Worm (Caenorhabditis elegans) whole organism, L4 larva: Measurements from ENCODE around the gene F01D5.7.

Source experiments
- D1046.2 ChIP-seq: fragments of 200-800 bp; sonication (Bioruptor generic); IDR thresholded peaks from 2 replicates; pipeline ENCODE4 v1.3.6; 2022; ENCODE audit warnings: missing genetic modification characterization, missing compliant biosample characterization
- F10B5.3 ChIP-seq: sonication (generic microtip); optimal IDR thresholded peaks from 2 replicates; lab custom pipeline; 2016; ENCODE audit warnings: mild to moderate bottlenecking, missing genetic modification characterization, missing compliant biosample characterization
- F44E2.7 ChIP-seq: fragments of 200-800 bp; sonication (Bioruptor generic); IDR thresholded peaks from 2 replicates; pipeline ENCODE4 v2.1.2; 2022; ENCODE audit warnings: missing genetic modification characterization, missing compliant biosample characterization
- F49E8.2 ChIP-seq: sonication (generic microtip); optimal IDR thresholded peaks from 2 replicates; lab custom pipeline; 2016; ENCODE audit warnings: missing compliant biosample characterization, mild to moderate bottlenecking, missing genetic modification characterization, borderline replicate concordance
- Y48G9A.11 ChIP-seq: fragments of 200-800 bp; sonication (Bioruptor generic); IDR thresholded peaks from 2 replicates; pipeline ENCODE4 v1.3.6; 2022; ENCODE audit warnings: missing genetic modification reagents, missing genetic modification characterization, missing compliant biosample characterization
- Y75B8A.6 ChIP-seq: fragments of 200-800 bp; sonication (Bioruptor generic); IDR thresholded peaks from 2 replicates; pipeline ENCODE4 v1.3.6; 2022; ENCODE audit warnings: missing genetic modification reagents, missing genetic modification characterization, missing compliant biosample characterization
- ZK546.5 ChIP-seq, 2 experiments: sonication (generic microtip); optimal IDR thresholded peaks; 2 replicates each; lab custom pipeline; 2017; ENCODE audit warnings: missing biosample characterization in 2 of 2, missing genetic modification characterization in 2 of 2
- aha-1 ChIP-seq: fragments of 150-350 bp; peaks from one replicate; lab custom pipeline; 2014; ENCODE audit warnings: missing biosample characterization, missing genetic modification characterization
- aly-2 ChIP-seq: sonication (generic microtip); optimal IDR thresholded peaks from 2 replicates; lab custom pipeline; 2018; ENCODE audit warnings: missing biosample characterization, missing genetic modification characterization
- attf-4 ChIP-seq: sonication (generic microtip); optimal IDR thresholded peaks from 3 replicates; lab custom pipeline; 2017; ENCODE audit warnings: missing biosample characterization, missing genetic modification characterization
- ceh-20 ChIP-seq: fragments of 200-800 bp; sonication (Bioruptor generic); IDR thresholded peaks from 2 replicates; pipeline ENCODE4 v1.3.6; 2022; ENCODE audit warnings: missing genetic modification reagents, missing genetic modification characterization, missing compliant biosample characterization
- ceh-82 ChIP-seq: sonication (generic microtip); optimal IDR thresholded peaks from 2 replicates; lab custom pipeline; 2017; ENCODE audit warnings: missing biosample characterization, missing genetic modification characterization
- ces-1 ChIP-seq: fragments of 150-350 bp; sonication (generic microtip); optimal IDR thresholded peaks from 4 replicates; lab custom pipeline; 2014; ENCODE audit warnings: missing biosample characterization, missing genetic modification reagents, missing genetic modification characterization
- daf-16 ChIP-seq, 3 experiments: sonication (generic microtip); optimal IDR thresholded peaks; 2 replicates each; lab custom pipeline; 2016 to 2017; ENCODE audit warnings: missing genetic modification characterization in 3 of 3, missing genetic modification reagents in 3 of 3, mild to moderate bottlenecking in 2 of 3, missing compliant biosample characterization in 2 of 3, missing biosample characterization in 1 of 3, moderate library complexity in 1 of 3
- daf-8 ChIP-seq: fragments of 200-800 bp; sonication (Bioruptor generic); IDR thresholded peaks from 2 replicates; pipeline ENCODE4 v1.3.6; 2022; ENCODE audit warnings: missing genetic modification characterization, missing compliant biosample characterization
- dmd-6 ChIP-seq: fragments of 200-800 bp; sonication (Bioruptor generic); IDR thresholded peaks from 2 replicates; pipeline ENCODE4 v1.3.6; 2022; ENCODE audit warnings: missing genetic modification reagents, missing genetic modification characterization, missing compliant biosample characterization
- dmd-9 ChIP-seq: fragments of 200-800 bp; sonication (Bioruptor generic); IDR thresholded peaks from 2 replicates; pipeline ENCODE4 v1.3.6; 2022; ENCODE audit warnings: missing genetic modification reagents, missing genetic modification characterization, missing compliant biosample characterization
- duxl-1 ChIP-seq: sonication (generic microtip); optimal IDR thresholded peaks from 2 replicates; lab custom pipeline; 2016; ENCODE audit warnings: mild to moderate bottlenecking, missing genetic modification characterization, moderate library complexity, missing compliant biosample characterization; ENCODE audit not compliant: poor library complexity
- dve-1 ChIP-seq: sonication (generic microtip); optimal IDR thresholded peaks from 2 replicates; lab custom pipeline; 2017; ENCODE audit warnings: antibody characterized with exemption, mild to moderate bottlenecking, missing genetic modification characterization, missing compliant biosample characterization; ENCODE audit not compliant: insufficient read depth
- gei-8 ChIP-seq: fragments of 200-800 bp; sonication (Bioruptor generic); optimal IDR thresholded peaks from 2 replicates; lab custom pipeline; 2018; ENCODE audit warnings: mild to moderate bottlenecking, missing genetic modification characterization, missing compliant biosample characterization
- hif-1 ChIP-seq, 2 experiments: sonication (generic microtip); optimal IDR thresholded peaks; 2 replicates each; lab custom pipeline; 2016 to 2017; ENCODE audit warnings: missing compliant biosample characterization in 2 of 2, missing genetic modification characterization in 2 of 2, missing genetic modification reagents in 2 of 2, missing genotype in 2 of 2, mild to moderate bottlenecking in 1 of 2
- hlh-30 ChIP-seq: sonication (generic microtip); optimal IDR thresholded peaks from 2 replicates; lab custom pipeline; 2017; ENCODE audit warnings: antibody characterized with exemption, mild to moderate bottlenecking, missing genetic modification characterization, missing compliant biosample characterization; ENCODE audit not compliant: insufficient read depth
- lin-1 ChIP-seq: fragments of 200-800 bp; sonication (Bioruptor generic); IDR thresholded peaks from 2 replicates; pipeline ENCODE4 v1.3.6; 2022; ENCODE audit warnings: missing genetic modification reagents, missing genetic modification characterization, missing compliant biosample characterization
- lsy-2 ChIP-seq, 2 experiments: fragments of 150-350 bp in 1 of 2; sonication (generic microtip) in 1 of 2; optimal IDR thresholded peaks; 2 replicates each; lab custom pipeline; 2014 to 2017; ENCODE audit warnings: missing biosample characterization in 2 of 2, missing genetic modification characterization in 2 of 2
- madf-9 ChIP-seq: fragments of 200-800 bp; sonication (Bioruptor generic); conservative IDR thresholded peaks from 2 replicates; pipeline ENCODE4 v1.3.6; 2022; ENCODE audit warnings: missing genetic modification reagents, missing genetic modification characterization, missing compliant biosample characterization
- mep-1 ChIP-seq: fragments of 150-350 bp; sonication (generic microtip); optimal IDR thresholded peaks from 3 replicates; lab custom pipeline; 2014; ENCODE audit warnings: missing biosample characterization, missing genetic modification characterization
- nhr-102 ChIP-seq: sonication (generic microtip); optimal IDR thresholded peaks from 2 replicates; lab custom pipeline; 2016; ENCODE audit warnings: mild to moderate bottlenecking, missing genetic modification characterization, moderate library complexity, missing compliant biosample characterization
- nhr-25 ChIP-seq: sonication (generic microtip); optimal IDR thresholded peaks from 2 replicates; lab custom pipeline; 2017; ENCODE audit warnings: missing genetic modification characterization, mild to moderate bottlenecking, missing compliant biosample characterization, antibody characterized with exemption, moderate library complexity, borderline replicate concordance; ENCODE audit not compliant: insufficient read depth
- nhr-28 ChIP-seq: fragments of 150-350 bp; optimal IDR thresholded peaks from 2 replicates; lab custom pipeline; 2014; ENCODE audit warnings: missing biosample characterization, missing genetic modification characterization
- nhr-76 ChIP-seq: fragments of 150-350 bp; optimal IDR thresholded peaks from 2 replicates; lab custom pipeline; 2014; ENCODE audit warnings: missing biosample characterization, missing genetic modification characterization
- nhr-77 ChIP-seq: fragments of 150-350 bp; optimal IDR thresholded peaks from 2 replicates; lab custom pipeline; 2014; ENCODE audit warnings: missing biosample characterization, missing genetic modification characterization
- pqm-1 ChIP-seq: sonication (generic microtip); optimal IDR thresholded peaks from 2 replicates; lab custom pipeline; 2017; ENCODE audit warnings: missing biosample characterization, missing genetic modification characterization
- set-16 ChIP-seq: fragments of 200-800 bp; sonication (Bioruptor generic); IDR thresholded peaks from 2 replicates; pipeline ENCODE4 v1.3.6; 2022; ENCODE audit warnings: missing genetic modification reagents, missing genetic modification characterization, missing compliant biosample characterization
- snpc-1.2 ChIP-seq: fragments of 200-800 bp; sonication (Bioruptor generic); IDR thresholded peaks from 2 replicates; pipeline ENCODE4 v1.3.6; 2022; ENCODE audit warnings: missing genetic modification reagents, missing genetic modification characterization, missing compliant biosample characterization
- spr-3 ChIP-seq: fragments of 200-800 bp; sonication (Bioruptor generic); optimal IDR thresholded peaks from 2 replicates; lab custom pipeline; 2018; ENCODE audit warnings: mild to moderate bottlenecking, missing genetic modification characterization, missing compliant biosample characterization
- tag-97 ChIP-seq: fragments of 200-800 bp; sonication (Bioruptor generic); IDR thresholded peaks from 2 replicates; pipeline ENCODE4 v1.3.6; 2022; ENCODE audit warnings: missing genetic modification characterization, missing compliant biosample characterization
- unc-39 ChIP-seq: sonication (generic microtip); optimal IDR thresholded peaks from 2 replicates; lab custom pipeline; 2017; ENCODE audit warnings: missing biosample characterization, missing genetic modification characterization
- unc-62 ChIP-seq, 3 experiments: fragments of 150-350 bp in 1 of 3; sonication (generic microtip); optimal IDR thresholded peaks in 2 of 3; peaks in 1 of 3; 1 replicate in 1 of 3; 2 replicates in 2 of 3; lab custom pipeline; 2014 to 2017; ENCODE audit warnings: missing biosample characterization in 3 of 3, missing genetic modification characterization in 3 of 3, missing genetic modification reagents in 3 of 3, missing genotype in 1 of 3
- zfp-2 ChIP-seq: sonication (generic microtip); optimal IDR thresholded peaks from 2 replicates; lab custom pipeline; 2016; ENCODE audit warnings: mild to moderate bottlenecking, missing genetic modification characterization, missing compliant biosample characterization
- zip-11 ChIP-seq: fragments of 200-800 bp; sonication (Bioruptor generic); IDR thresholded peaks from 2 replicates; pipeline ENCODE4 v1.3.6; 2022; ENCODE audit warnings: missing genetic modification characterization, missing compliant biosample characterization
- ztf-11 ChIP-seq: fragments of 150-350 bp; optimal IDR thresholded peaks from 2 replicates; lab custom pipeline; 2014; ENCODE audit warnings: missing biosample characterization, missing genetic modification characterization
- ztf-7 ChIP-seq: fragments of 150-350 bp; optimal IDR thresholded peaks from 2 replicates; lab custom pipeline; 2014; ENCODE audit warnings: missing biosample characterization, missing genetic modification characterization

Gene F01D5.7

DNA sequence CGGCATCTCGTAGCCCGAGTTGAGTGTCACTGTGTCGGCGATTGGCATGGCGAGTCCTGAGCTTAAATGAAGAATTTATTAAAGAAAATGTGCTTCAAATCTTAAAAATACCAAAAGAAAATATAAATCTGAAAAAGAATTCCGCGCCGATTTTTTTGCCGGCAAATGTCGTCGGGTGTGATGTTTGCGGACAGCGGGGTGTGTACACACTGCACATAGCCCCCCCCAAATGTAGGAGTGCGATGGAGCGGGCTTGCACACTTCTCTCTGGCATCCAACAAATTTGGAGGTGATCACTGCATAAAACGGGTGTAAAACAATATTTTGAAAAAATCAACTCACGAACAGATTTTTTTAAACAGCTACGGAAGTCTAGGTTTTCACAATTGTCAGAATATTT is 32.3 kb upstream of the F01D5.7 start, which contains the start of gene Y39G8B.2 (continued):
- TF ChIP-seq zip-11 (GFP tag; lab: Robert Waterston, UW), result no peak
- TF ChIP-seq ZK546.5 (tag; optimal IDR thresholded peaks at IDR 0.05; lab: Kevin White, UChicago), result no peak
- no peak for TF ChIP-seq F10B5.3 (tag; lab: Kevin White, UChicago)
- peak; percentile 57; the same call in 1 of the 2 replicates for TF ChIP-seq madf-9 (GFP tag; lab: Robert Waterston, UW)
- TF ChIP-seq set-16 (GFP tag; lab: Robert Waterston, UW), result no peak
- TF ChIP-seq Y48G9A.11 (GFP tag; lab: Robert Waterston, UW), result no peak
- no peak for TF ChIP-seq nhr-102 (tag; lab: Kevin White, UChicago)
- TF ChIP-seq D1046.2, result 0 out of 2 replicates have a peak, but pooled peaks have one; percentile 40
- peak; percentile 66 for TF ChIP-seq nhr-25
- peak; percentile 73; the same call in 1 of the 2 replicates for TF ChIP-seq ceh-20 (GFP tag; lab: Robert Waterston, UW)
- TF ChIP-seq dve-1 (tag; lab: Kevin White, UChicago), result peak; percentile 89
- no peak for TF ChIP-seq gei-8 (GFP tag; lab: Kevin White, UChicago)
- 0 out of 2 replicates have a peak, but pooled peaks have one; percentile 16 for TF ChIP-seq lin-1 (GFP tag; lab: Robert Waterston, UW)
- no peak for TF ChIP-seq ceh-82 (tag; lab: Kevin White, UChicago)
- peak; percentile 64 to 93 for TF ChIP-seq lsy-2 (tag; optimal IDR thresholded peaks at IDR 0.05; lab: Kevin White, UChicago)
- TF ChIP-seq unc-39, result no peak
- TF ChIP-seq Y75B8A.6 (GFP tag; lab: Robert Waterston, UW), result no peak
- TF ChIP-seq nhr-76 (tag; lab: Kevin White, UChicago), result no peak
- no peak for TF ChIP-seq F49E8.2 (tag; lab: Kevin White, UChicago)
- TF ChIP-seq daf-8 (GFP tag; lab: Robert Waterston, UW), result no peak

DNA sequence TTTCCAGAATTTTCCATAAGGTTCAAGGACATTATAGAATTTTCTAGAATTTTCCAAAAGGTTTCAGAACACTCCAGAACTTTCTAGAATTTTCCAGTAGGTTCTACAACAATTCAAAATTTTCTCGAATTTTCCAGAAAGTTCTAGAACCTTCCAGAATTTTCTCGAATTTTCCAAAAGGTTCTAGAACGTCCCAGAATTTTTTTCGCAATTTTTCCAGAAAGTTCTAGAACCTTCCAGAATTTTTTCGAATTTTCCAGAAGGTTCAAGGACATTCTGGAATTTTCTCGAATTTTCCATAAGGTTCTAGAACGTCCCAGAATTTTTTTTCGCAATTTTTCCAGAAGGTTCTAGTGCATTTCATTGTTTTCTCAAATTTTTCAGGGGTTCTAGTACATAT is 30.8 kb upstream of the F01D5.7 start:
- TF ChIP-seq tag-97 (GFP tag; lab: Robert Waterston, UW), result no peak
- no peak for TF ChIP-seq snpc-1.2
- no peak for TF ChIP-seq zfp-2 (tag; lab: Kevin White, UChicago)
- no peak for TF ChIP-seq ztf-7 (tag; lab: Kevin White, UChicago)
- TF ChIP-seq nhr-102 (tag; lab: Kevin White, UChicago), result no peak
- no peak for TF ChIP-seq hif-1 (tag; optimal IDR thresholded peaks at IDR 0.05; lab: Kevin White, UChicago)
- TF ChIP-seq ces-1 (GFP tag; lab: Kevin White, UChicago), result no peak
- TF ChIP-seq attf-4 (tag; lab: Kevin White, UChicago), result no peak
- no peak for TF ChIP-seq dmd-9 (GFP tag; lab: Robert Waterston, UW)
- no peak for TF ChIP-seq nhr-28
- no peak for TF ChIP-seq duxl-1 (tag; lab: Kevin White, UChicago)
- no peak for TF ChIP-seq spr-3 (GFP tag; lab: Kevin White, UChicago)
- no peak for TF ChIP-seq mep-1 (tag; lab: Kevin White, UChicago)
- no peak for TF ChIP-seq Y48G9A.11 (GFP tag; lab: Robert Waterston, UW)

DNA sequence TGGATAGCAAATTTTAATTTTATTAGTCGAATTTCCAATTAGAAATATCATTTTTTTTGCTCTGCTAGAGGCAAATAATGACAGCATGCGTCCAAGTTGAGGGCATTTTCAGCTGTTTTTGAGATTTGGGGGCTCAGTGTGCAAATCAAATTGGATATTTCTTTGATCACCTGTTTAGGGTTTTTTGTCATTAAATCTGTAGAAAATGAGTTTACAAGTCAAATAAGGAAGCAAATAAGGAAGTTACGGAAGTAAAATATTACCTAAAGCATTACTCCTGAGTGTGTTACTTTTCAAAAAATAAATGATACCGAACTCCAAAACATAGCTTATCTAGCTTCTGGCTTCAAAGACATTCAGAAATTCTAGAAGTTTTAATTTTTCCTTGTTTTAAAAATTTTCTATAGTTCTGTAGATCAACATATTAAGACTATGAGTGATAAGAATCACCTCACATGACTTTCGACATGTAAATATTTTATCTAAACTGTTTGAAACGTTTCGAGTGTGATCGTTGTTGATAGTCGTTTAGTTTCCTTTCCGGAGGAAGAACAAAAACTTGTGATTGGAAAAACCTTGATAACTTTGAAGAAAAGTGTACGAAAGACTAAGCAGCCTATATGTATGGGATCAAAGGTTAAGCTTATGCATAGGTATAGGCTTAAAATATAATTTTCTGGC is 28.5 kb upstream of the F01D5.7 start, which contains the start of gene sre-48:
Gene sre-48 (minus strand): TSS at position 51 of the 681 bp plus-strand sequence.
- TF ChIP-seq ztf-11 (tag; lab: Kevin White, UChicago) (no peak), hlh-30 (tag; lab: Kevin White, UChicago) (peak; percentile 43), aha-1 (tag; lab: Kevin White, UChicago) (peak; percentile 35), dve-1 (tag; lab: Kevin White, UChicago) (peak; percentile 61), pqm-1 (peak; percentile 51), F44E2.7 (GFP tag; lab: Robert Waterston, UW) (no peak), daf-16 (GFP tag; optimal IDR thresholded peaks at IDR 0.05; lab: Kevin White, UChicago) (no peak), daf-16 (tag; optimal IDR thresholded peaks at IDR 0.05; lab: Kevin White, UChicago) (peak; percentile 76), unc-62 (GFP tag; optimal IDR thresholded peaks at IDR 0.05 in 1 of 2; lab: Kevin White, UChicago) (peak in 1 of 2 experiments; percentile 22), unc-62 (tag; optimal IDR thresholded peaks at IDR 0.05; lab: Kevin White, UChicago) (no peak), dmd-6 (GFP tag; lab: Robert Waterston, UW) (0 out of 2 replicates have a peak, but pooled peaks have one; percentile 17), nhr-77 (tag; lab: Kevin White, UChicago) (peak; percentile 48), aly-2 (tag; lab: Kevin White, UChicago) (no peak), nhr-28 (peak; percentile 40)
